Worm (Caenorhabditis elegans): ENCODE data around the gene cdh-4.

Gene cdh-4

DNA sequence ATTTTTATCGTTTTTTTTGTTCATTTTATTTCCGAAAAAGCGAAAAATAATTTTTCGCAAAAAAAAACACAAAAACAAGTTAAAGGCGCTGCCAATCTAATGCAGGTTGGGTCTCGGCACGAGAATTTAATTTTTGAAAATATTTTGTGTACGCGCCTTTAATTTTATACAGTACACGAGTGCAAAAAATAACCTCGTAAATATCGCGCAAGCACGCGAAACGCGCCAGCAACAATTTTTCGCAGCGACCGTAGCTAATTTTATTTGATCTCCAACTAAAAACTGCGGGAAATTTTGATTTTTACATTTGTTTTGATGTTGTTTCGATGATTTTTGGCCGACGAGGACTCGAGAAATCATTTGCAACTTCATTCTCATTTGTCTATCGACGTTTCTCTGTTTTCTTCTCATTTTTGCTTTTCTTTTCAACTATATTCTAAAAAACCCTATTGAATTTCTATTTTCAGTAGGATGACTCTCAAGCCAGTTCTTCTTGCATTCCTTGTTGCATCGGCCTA, 31.2 kb upstream of the cdh-4 start, which contains the start of gene cpg-1:
TSS of gene cpg-1 (plus strand) at position 468 of the 518 bp plus-strand sequence.
- TF ChIP-seq blmp-1 (tag; optimal IDR thresholded peaks at IDR 0.05) = no peak
- TF ChIP-seq ceh-39 (tag; optimal IDR thresholded peaks at IDR 0.05) = no peak
- no peak for TF ChIP-seq bed-3 (GFP tag; optimal IDR thresholded peaks at IDR 0.05)
- no peak for TF ChIP-seq flh-1 (GFP tag; optimal IDR thresholded peaks at IDR 0.05)
- TF ChIP-seq nhr-76 (tag; optimal IDR thresholded peaks at IDR 0.05) = no peak
- TF ChIP-seq sptf-1 (tag; optimal IDR thresholded peaks at IDR 0.05) = no peak
- TF ChIP-seq snpc-4 (tag; optimal IDR thresholded peaks at IDR 0.05) = no peak
- TF ChIP-seq lsy-2 (tag; optimal IDR thresholded peaks at IDR 0.05) = no peak
- TF ChIP-seq mls-2 (tag; optimal IDR thresholded peaks at IDR 0.05) = no peak
- TF ChIP-seq ces-1 (GFP tag; optimal IDR thresholded peaks at IDR 0.05) = no peak
- no peak for TF ChIP-seq pha-4 (tag; optimal IDR thresholded peaks at IDR 0.05)
- no peak for TF ChIP-seq M03D4.4 (tag; optimal IDR thresholded peaks at IDR 0.05)
- TF ChIP-seq nhr-28 (tag; optimal IDR thresholded peaks at IDR 0.05) = no peak
- TF ChIP-seq mep-1 (tag; optimal IDR thresholded peaks at IDR 0.05) = no peak
- no peak for TF ChIP-seq mab-5 (tag; optimal IDR thresholded peaks at IDR 0.05)
- no peak for TF ChIP-seq nhr-237 (tag; optimal IDR thresholded peaks at IDR 0.05)

DNA sequence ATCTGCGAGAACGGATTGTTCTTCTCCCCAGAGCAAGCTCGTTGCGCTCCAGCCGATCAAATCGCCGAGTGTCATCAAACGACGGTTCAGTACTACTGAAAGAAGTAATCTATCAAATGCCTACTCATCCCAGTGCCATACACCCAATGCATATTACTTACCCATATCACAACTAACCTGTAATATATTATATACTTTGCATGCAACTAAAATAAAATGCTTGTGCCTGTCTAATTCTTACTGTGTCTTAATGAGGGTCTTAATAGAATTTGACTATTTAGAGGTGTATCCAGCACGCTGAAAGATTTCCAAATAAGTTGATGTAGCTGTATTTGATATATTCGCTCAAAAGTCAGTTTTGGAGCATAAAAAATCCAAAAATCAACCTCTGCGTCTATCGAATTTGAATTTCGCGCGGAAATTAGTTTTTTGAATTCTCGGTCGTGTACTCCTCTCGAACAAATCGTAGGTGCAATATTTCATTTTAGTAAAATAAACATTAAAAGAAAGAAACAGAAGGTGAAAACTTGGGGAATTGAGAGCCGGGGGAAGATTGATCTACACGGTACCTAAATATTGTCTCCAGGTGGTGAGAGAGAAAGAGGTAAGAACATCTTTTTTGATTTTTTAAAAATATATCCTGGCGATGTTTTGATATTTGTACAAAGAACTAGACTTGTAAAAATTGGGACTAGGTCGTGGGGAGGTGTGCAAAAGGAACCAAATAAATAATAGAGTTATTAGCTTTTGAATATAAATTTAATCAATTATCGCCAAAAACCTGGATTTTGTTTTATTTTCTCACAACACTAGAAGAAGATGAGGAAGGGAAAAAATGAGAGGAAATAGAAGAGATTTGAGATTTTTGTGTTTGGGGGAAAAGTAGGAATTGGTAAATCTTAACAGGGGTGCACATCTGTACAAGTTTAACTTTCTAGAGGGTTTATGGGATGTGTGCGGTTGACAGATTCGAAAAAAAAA, 28.7 kb upstream of the cdh-4 start:
- TF ChIP-seq sptf-1 (tag; optimal IDR thresholded peaks at IDR 0.05) (peak; percentile 21), snpc-4 (tag; optimal IDR thresholded peaks at IDR 0.05) (no peak), unc-39 (tag; optimal IDR thresholded peaks at IDR 0.05) (no peak), ceh-83 (GFP tag; optimal IDR thresholded peaks at IDR 0.05) (peak; percentile 62), cnd-1 (tag; optimal IDR thresholded peaks at IDR 0.05) (peak; percentile 25), blmp-1 (tag; optimal IDR thresholded peaks at IDR 0.05) (no peak), drap-1 (GFP tag; optimal IDR thresholded peaks at IDR 0.05) (no peak), unc-120 (tag; optimal IDR thresholded peaks at IDR 0.05; ENCODE audit: poor library complexity, severe bottlenecking) (no peak), bed-3 (GFP tag; optimal IDR thresholded peaks at IDR 0.05) (no peak), mab-5 (tag; optimal IDR thresholded peaks at IDR 0.05) (no peak), ham-2 (GFP tag; optimal IDR thresholded peaks at IDR 0.05) (no peak)

DNA sequence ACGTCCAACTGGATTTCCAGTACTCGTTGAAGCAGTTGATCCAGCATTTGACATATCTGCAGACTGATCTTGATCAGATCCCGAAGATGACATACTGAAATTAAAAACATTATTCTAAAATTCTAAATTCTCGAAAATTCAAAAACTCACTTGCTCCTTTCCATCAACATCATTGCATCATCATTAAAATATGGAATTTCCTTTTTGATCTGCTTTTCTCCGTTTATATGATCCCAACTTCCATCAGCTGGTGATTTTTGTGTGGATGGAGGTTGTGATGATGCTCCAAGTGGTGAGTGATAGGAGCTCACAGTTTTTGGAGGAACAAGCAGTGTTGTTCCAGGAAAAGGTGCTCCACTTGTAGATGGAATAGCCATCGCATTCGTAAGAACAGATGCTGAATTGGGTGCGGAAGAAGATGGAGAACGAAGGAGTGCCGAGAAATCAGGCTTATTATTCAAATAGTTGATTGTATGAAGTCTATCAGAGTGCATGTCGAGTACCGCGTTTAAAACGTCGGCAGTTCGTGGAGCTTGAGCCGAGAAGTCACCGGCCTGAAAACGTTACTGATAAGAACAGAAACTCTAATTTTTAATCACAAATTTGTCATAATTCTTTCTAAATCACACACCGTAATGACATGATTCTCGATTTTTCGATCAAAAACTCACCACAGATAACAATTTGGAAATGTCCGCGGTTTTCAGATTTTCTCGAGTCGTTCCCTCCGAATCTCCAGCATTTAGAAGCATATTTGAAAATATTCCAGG, 27.0 kb upstream of the cdh-4 start:
- TF ChIP-seq mab-5 (tag; optimal IDR thresholded peaks at IDR 0.05) = no peak
- TF ChIP-seq zip-8 (tag; optimal IDR thresholded peaks at IDR 0.05) = no peak
- TF ChIP-seq elt-3 (tag; optimal IDR thresholded peaks at IDR 0.05) = no peak
- TF ChIP-seq bed-3 (GFP tag; optimal IDR thresholded peaks at IDR 0.05) = no peak
- TF ChIP-seq ceh-39 (tag; optimal IDR thresholded peaks at IDR 0.05) = no peak
- TF ChIP-seq drap-1 (GFP tag; optimal IDR thresholded peaks at IDR 0.05) = no peak
- TF ChIP-seq mls-2 (tag; optimal IDR thresholded peaks at IDR 0.05) = no peak
- no peak for TF ChIP-seq nhr-28 (tag; optimal IDR thresholded peaks at IDR 0.05)
- no peak for TF ChIP-seq unc-39 (tag; optimal IDR thresholded peaks at IDR 0.05)
- TF ChIP-seq nhr-76 (tag; optimal IDR thresholded peaks at IDR 0.05) = no peak
- TF ChIP-seq lin-13 (tag; optimal IDR thresholded peaks at IDR 0.05) = no peak

DNA sequence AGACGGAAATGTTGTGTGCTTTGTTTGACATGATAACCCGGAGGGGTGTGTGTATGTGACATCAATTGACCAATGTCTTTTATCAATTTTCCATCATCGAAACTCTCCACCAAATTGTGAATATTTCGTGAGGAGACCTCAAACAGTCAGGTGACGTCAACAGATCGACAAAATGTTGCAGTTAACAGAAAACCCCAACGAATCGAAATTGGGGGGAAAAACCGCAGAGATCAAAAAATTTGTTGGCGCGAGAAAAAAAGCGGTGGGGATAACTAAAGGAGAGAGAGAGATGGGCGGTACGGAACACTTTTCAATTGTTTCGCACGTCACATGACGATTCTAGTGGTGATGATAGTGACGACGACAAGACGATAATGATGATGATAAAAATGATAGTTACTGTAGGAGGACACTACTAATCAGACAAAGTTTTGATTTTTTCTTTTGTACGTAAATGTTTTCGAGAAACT, 25.6 kb upstream of the cdh-4 start:
- no peak for TF ChIP-seq elt-3 (tag; optimal IDR thresholded peaks at IDR 0.05)

DNA sequence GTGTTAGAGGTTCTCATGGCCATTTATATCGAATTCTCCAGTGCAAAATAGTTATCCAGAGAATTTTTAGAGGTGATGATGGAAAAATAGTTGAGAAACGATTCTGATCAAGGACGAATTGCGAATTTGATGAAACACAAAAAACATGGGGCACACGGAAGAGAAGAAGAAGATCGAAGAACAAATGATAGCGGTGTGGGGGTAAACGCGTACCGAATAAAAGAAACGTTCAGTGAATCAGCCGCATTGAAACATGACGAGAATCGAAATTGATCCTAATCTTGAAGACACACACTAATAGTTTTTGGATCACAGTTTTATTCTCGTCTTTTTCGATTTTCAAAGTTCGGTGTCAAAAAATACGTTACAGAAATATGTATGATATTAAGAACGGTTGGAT, 24.9 kb upstream of the cdh-4 start:
- TF ChIP-seq ces-1 (GFP tag; optimal IDR thresholded peaks at IDR 0.05) = no peak
- no peak for TF ChIP-seq ham-2 (GFP tag; optimal IDR thresholded peaks at IDR 0.05)
- TF ChIP-seq sem-2 (GFP tag; optimal IDR thresholded peaks at IDR 0.05) = no peak
- TF ChIP-seq tbx-8 (GFP tag; optimal IDR thresholded peaks at IDR 0.05) = no peak
- no peak for TF ChIP-seq elt-3 (tag; optimal IDR thresholded peaks at IDR 0.05)
- TF ChIP-seq nhr-2 (tag; optimal IDR thresholded peaks at IDR 0.05) = no peak
- TF ChIP-seq unc-62 (GFP tag; optimal IDR thresholded peaks at IDR 0.05) = no peak
